Worm (Caenorhabditis elegans) whole organism, mixed stage, embryonic: Measurements from ENCODE around the gene Y53G8AR.5.
A peak's percentile ranks its signal among the peaks of the same experiment; 100 is the strongest.

Experiments
- M03D4.4 ChIP-seq: sonication (generic microtip); optimal IDR thresholded peaks from 2 replicates; lab custom pipeline; 2017; ENCODE audit warnings: mild to moderate bottlenecking, missing genetic modification characterization, missing compliant biosample characterization
- bed-3 ChIP-seq: fragments of 200-800 bp; sonication (Bioruptor generic); optimal IDR thresholded peaks from 3 replicates; lab custom pipeline; 2018; ENCODE audit warnings: mild to moderate bottlenecking, missing genetic modification characterization, moderate library complexity, missing compliant biosample characterization
- blmp-1 ChIP-seq: fragments of 150-350 bp; optimal IDR thresholded peaks from 2 replicates; lab custom pipeline; 2014; ENCODE audit warnings: missing biosample characterization, missing genetic modification characterization
- ceh-39 ChIP-seq: fragments of 150-350 bp; optimal IDR thresholded peaks from 2 replicates; lab custom pipeline; 2014; ENCODE audit warnings: missing biosample characterization, missing genetic modification characterization
- ceh-43 ChIP-seq: fragments of 200-800 bp; sonication (Bioruptor generic); optimal IDR thresholded peaks from 2 replicates; lab custom pipeline; 2018; ENCODE audit warnings: mild to moderate bottlenecking, missing genetic modification characterization, moderate library complexity, missing compliant biosample characterization
- ceh-83 ChIP-seq: fragments of 200-800 bp; sonication (Bioruptor generic); optimal IDR thresholded peaks from 2 replicates; lab custom pipeline; 2018; ENCODE audit warnings: mild to moderate bottlenecking, missing genetic modification characterization, missing compliant biosample characterization
- ces-1 ChIP-seq: fragments of 150-350 bp; optimal IDR thresholded peaks from 2 replicates; lab custom pipeline; 2014; ENCODE audit warnings: missing biosample characterization, missing genetic modification reagents, missing genetic modification characterization
- drap-1 ChIP-seq: fragments of 200-800 bp; sonication (Bioruptor generic); optimal IDR thresholded peaks from 3 replicates; lab custom pipeline; 2018; ENCODE audit warnings: mild to moderate bottlenecking, missing genetic modification characterization, missing compliant biosample characterization
- elt-1 ChIP-seq: sonication (generic microtip); optimal IDR thresholded peaks from 2 replicates; lab custom pipeline; 2017; ENCODE audit warnings: missing genetic modification characterization, mild to moderate bottlenecking, missing compliant biosample characterization, antibody characterized with exemption, moderate library complexity, borderline replicate concordance; ENCODE audit not compliant: insufficient read depth
- elt-3 ChIP-seq: fragments of 150-350 bp; optimal IDR thresholded peaks from 2 replicates; lab custom pipeline; 2014; ENCODE audit warnings: missing biosample characterization, missing genetic modification characterization
- flh-1 ChIP-seq: fragments of 200-800 bp; sonication (Bioruptor generic); optimal IDR thresholded peaks from 2 replicates; lab custom pipeline; 2018; ENCODE audit warnings: mild to moderate bottlenecking, missing genetic modification characterization, moderate library complexity, missing compliant biosample characterization
- ham-2 ChIP-seq: fragments of 200-800 bp; sonication (Bioruptor generic); optimal IDR thresholded peaks from 2 replicates; lab custom pipeline; 2018; ENCODE audit warnings: mild to moderate bottlenecking, missing genetic modification characterization, missing compliant biosample characterization
- hlh-1 ChIP-seq: fragments of 150-350 bp; optimal IDR thresholded peaks from 2 replicates; lab custom pipeline; 2014; ENCODE audit warnings: missing biosample characterization, missing genetic modification reagents, missing genetic modification characterization
- lin-13 ChIP-seq: fragments of 150-350 bp; optimal IDR thresholded peaks from 2 replicates; lab custom pipeline; 2014; ENCODE audit warnings: missing biosample characterization, missing genetic modification characterization
- lin-32 ChIP-seq: fragments of 200-800 bp; sonication (Bioruptor generic); optimal IDR thresholded peaks from 2 replicates; lab custom pipeline; 2018; ENCODE audit warnings: mild to moderate bottlenecking, missing genetic modification characterization, missing compliant biosample characterization
- lsy-2 ChIP-seq: fragments of 150-350 bp; optimal IDR thresholded peaks from 2 replicates; lab custom pipeline; 2014; ENCODE audit warnings: missing biosample characterization, missing genetic modification characterization
- mab-5 ChIP-seq: fragments of 150-350 bp; optimal IDR thresholded peaks from 2 replicates; lab custom pipeline; 2014; ENCODE audit warnings: missing biosample characterization, missing genetic modification characterization
- mep-1 ChIP-seq: fragments of 150-350 bp; optimal IDR thresholded peaks from 2 replicates; lab custom pipeline; 2017; ENCODE audit warnings: missing biosample characterization, missing genetic modification reagents, missing genetic modification characterization, inconsistent platforms
- mls-2 ChIP-seq: sonication (generic microtip); optimal IDR thresholded peaks from 2 replicates; lab custom pipeline; 2016; ENCODE audit warnings: mild to moderate bottlenecking, missing genetic modification characterization, moderate library complexity, missing compliant biosample characterization
- nhr-2 ChIP-seq: fragments of 150-350 bp; optimal IDR thresholded peaks from 2 replicates; lab custom pipeline; 2014; ENCODE audit warnings: missing biosample characterization, missing genetic modification characterization
- nhr-237 ChIP-seq: fragments of 150-350 bp; optimal IDR thresholded peaks from 2 replicates; lab custom pipeline; 2014; ENCODE audit warnings: missing biosample characterization, missing genetic modification characterization
- nhr-28 ChIP-seq: fragments of 150-350 bp; optimal IDR thresholded peaks from 2 replicates; lab custom pipeline; 2014; ENCODE audit warnings: missing biosample characterization, missing genetic modification characterization
- pha-4 ChIP-seq: fragments of 150-350 bp; optimal IDR thresholded peaks from 2 replicates; lab custom pipeline; 2018; ENCODE audit warnings: missing biosample characterization, missing genetic modification reagents, missing genetic modification characterization
- sem-2 ChIP-seq: fragments of 200-800 bp; sonication (Bioruptor generic); optimal IDR thresholded peaks from 2 replicates; lab custom pipeline; 2018; ENCODE audit warnings: mild to moderate bottlenecking, missing genetic modification characterization, missing compliant biosample characterization
- tbx-8 ChIP-seq: fragments of 200-800 bp; sonication (Bioruptor generic); optimal IDR thresholded peaks from 2 replicates; lab custom pipeline; 2018; ENCODE audit warnings: mild to moderate bottlenecking, missing genetic modification characterization, moderate library complexity, missing compliant biosample characterization
- unc-120 ChIP-seq: sonication (generic microtip); optimal IDR thresholded peaks from 2 replicates; lab custom pipeline; 2017; ENCODE audit warnings: missing genetic modification characterization, missing compliant biosample characterization; ENCODE audit not compliant: poor library complexity, severe bottlenecking
- unc-39 ChIP-seq: fragments of 150-350 bp; optimal IDR thresholded peaks from 2 replicates; lab custom pipeline; 2014; ENCODE audit warnings: missing biosample characterization, missing genetic modification characterization
- unc-62 ChIP-seq: fragments of 150-350 bp; optimal IDR thresholded peaks from 2 replicates; lab custom pipeline; 2014; ENCODE audit warnings: missing biosample characterization, missing genetic modification reagents, missing genetic modification characterization
- zip-8 ChIP-seq: fragments of 150-350 bp; optimal IDR thresholded peaks from 2 replicates; lab custom pipeline; 2014; ENCODE audit warnings: missing biosample characterization, missing genetic modification characterization
- ztf-11 ChIP-seq: fragments of 150-350 bp; optimal IDR thresholded peaks from 2 replicates; lab custom pipeline; 2014; ENCODE audit warnings: missing biosample characterization, missing genetic modification characterization

The Y53G8AR.5 gene

DNA sequence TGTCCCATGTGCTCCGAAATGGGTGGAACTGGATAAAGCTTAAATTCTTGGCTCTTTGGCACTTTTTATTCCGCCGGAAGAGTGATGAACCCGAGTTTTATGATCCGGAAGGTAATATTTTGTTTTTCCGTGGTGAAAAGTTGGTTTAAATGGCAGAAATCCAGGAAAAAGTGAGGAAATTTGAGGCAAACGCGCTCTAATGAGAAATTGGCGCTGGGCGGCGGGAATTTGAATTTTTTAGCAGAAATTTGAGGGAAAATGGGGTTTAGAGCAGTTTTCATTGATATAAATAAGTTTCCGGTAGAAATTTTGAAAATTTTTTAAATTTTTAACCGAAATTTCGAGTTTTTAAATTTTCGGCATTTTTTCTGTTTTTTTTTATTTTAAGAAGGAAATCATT is 14.4 kb downstream of the Y53G8AR.5 start:
- TF ChIP-seq ceh-83 (GFP tag; lab: Kevin White, UChicago) (peak; percentile 3), lsy-2 (tag; lab: Kevin White, UChicago) (no peak)

DNA sequence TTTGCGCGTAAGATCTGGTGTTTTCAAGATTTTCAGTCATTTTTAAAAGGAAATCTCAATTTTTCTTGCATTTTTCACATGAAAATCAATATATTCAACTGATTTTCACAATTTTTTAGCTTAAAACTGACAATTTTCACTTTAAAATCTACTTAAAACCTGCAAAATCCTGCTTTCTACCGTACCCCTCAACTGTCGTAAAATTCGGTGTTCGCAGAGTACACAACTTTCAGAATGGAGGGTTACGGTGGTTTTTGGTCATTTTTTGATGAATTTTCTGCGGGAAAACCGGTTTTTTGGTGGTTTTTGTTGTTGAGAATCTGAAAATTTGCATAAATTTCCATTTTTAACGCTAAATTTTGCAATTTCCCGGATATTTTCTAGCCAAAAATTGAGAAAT is 14.9 kb downstream of the Y53G8AR.5 start:
- TF ChIP-seq lsy-2 (tag; lab: Kevin White, UChicago) (peak; percentile 86), lin-32 (GFP tag; lab: Kevin White, UChicago) (no peak)

DNA sequence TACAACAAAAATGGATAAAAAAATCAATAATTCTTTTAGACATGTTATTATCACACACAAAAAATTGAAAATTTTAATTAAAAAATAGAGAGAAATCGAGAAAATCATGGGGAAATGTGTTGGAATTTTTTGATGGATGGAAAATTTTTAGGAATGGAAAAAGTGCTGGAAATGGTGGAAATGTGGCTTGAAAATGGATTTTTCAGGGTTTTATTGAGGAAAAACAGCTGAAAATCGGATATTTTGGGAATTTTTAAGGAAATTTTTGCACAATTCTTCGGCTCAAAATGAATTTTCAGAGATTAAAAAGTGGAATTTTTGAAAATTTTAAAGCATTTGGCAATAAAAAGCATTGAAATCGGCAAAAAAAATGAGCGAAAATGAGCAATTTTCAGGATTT is 20.6 kb downstream of the Y53G8AR.5 start:
- TF ChIP-seq unc-62 (GFP tag; lab: Kevin White, UChicago) (no peak), ham-2 (GFP tag; lab: Kevin White, UChicago) (no peak), mab-5 (tag; lab: Kevin White, UChicago) (no peak), M03D4.4 (tag; lab: Kevin White, UChicago) (no peak), lin-13 (no peak), drap-1 (GFP tag; lab: Kevin White, UChicago) (no peak), ceh-83 (GFP tag; lab: Kevin White, UChicago) (no peak), ces-1 (GFP tag; lab: Kevin White, UChicago) (no peak), mls-2 (tag; lab: Kevin White, UChicago) (no peak)

DNA sequence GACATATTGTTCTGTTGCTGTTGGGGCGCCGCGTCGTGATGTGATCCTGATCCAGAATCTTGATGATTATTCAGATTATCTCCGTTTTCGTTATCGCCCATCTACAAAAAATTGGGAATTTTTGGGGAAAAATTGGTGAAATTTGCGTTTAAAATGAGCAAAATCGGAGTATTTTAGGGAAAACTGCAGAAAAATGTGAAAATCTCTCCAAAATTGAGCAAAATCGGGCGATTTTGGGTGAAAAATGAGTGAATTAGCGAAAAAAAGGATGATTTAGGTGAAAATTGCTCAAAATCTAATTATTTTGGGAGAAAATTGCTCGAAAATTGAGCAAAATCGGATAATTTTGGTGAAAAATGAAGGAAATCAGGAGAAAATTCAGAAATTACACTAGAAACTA is 23.9 kb downstream of the Y53G8AR.5 start, which contains the start of gene Y53G8AR.9:
Gene Y53G8AR.9, minus strand, starts transcription at position 101 of the 400 bp plus-strand sequence.
- no peak for TF ChIP-seq pha-4 (tag; lab: Kevin White, UChicago)
- TF ChIP-seq zip-8 (tag; lab: Kevin White, UChicago): no peak
- no peak for TF ChIP-seq sem-2 (GFP tag; lab: Kevin White, UChicago)
- TF ChIP-seq lin-32 (GFP tag; lab: Kevin White, UChicago): no peak
- TF ChIP-seq unc-120 (tag; lab: Kevin White, UChicago): no peak
- no peak for TF ChIP-seq M03D4.4 (tag; lab: Kevin White, UChicago)
- no peak for TF ChIP-seq unc-39 (tag; lab: Kevin White, UChicago)
- no peak for TF ChIP-seq ceh-43 (GFP tag; lab: Kevin White, UChicago)
- no peak for TF ChIP-seq mep-1 (tag; lab: Kevin White, UChicago)
- TF ChIP-seq elt-3 (tag; lab: Kevin White, UChicago): no peak
- no peak for TF ChIP-seq ham-2 (GFP tag; lab: Kevin White, UChicago)
- no peak for TF ChIP-seq bed-3 (GFP tag; lab: Kevin White, UChicago)
- no peak for TF ChIP-seq blmp-1 (tag; lab: Kevin White, UChicago)
- no peak for TF ChIP-seq ces-1 (GFP tag; lab: Kevin White, UChicago)
- TF ChIP-seq ztf-11 (tag; lab: Kevin White, UChicago): no peak
- no peak for TF ChIP-seq flh-1 (GFP tag; lab: Kevin White, UChicago)
- TF ChIP-seq drap-1 (GFP tag; lab: Kevin White, UChicago): no peak
- no peak for TF ChIP-seq nhr-28 (tag; lab: Kevin White, UChicago)
- TF ChIP-seq, all 35 proteins: peak for 0

DNA sequence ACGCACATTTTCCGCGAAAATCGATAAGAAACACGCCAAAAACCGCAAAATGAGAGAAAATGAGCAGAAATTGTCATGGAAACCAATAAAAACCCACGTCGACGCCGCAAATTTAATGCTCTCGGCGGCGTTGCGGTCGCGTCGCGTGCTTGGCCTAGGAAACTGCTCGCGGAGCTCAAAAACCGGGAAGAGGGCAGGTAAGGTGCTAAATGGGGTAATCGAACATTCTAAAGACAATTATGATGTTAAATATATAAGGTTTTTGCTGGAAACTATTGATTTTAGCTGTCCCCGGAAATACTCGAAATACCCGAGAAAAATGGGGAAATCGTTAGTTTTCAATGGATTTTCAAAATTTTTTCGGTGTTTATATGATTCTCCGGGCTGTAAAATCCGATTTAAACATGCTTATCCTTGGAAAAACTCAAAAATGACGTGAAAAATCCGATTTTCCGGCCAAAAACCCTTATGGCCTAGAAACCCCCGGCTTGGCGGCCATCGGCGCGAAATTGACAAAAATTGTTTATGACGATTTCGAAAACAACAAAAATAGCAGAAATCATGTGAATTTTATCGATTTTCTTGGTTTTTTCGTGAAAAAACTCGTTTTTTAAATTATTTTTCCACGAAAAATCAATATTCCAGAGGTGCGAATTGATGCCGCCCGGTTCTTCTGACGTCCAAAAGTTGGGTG is 25.2 kb downstream of the Y53G8AR.5 start, which contains the start of gene phf-15:
Gene phf-15, plus strand, starts transcription at position 537 of the 694 bp plus-strand sequence.
- no peak for TF ChIP-seq mep-1 (tag; lab: Kevin White, UChicago)
- no peak for TF ChIP-seq sem-2 (GFP tag; lab: Kevin White, UChicago)
- peak; percentile 20 for TF ChIP-seq lin-13
- peak; percentile 73 for TF ChIP-seq tbx-8 (GFP tag; lab: Kevin White, UChicago)
- peak; percentile 26 for TF ChIP-seq ces-1 (GFP tag; lab: Kevin White, UChicago)
- TF ChIP-seq M03D4.4 (tag; lab: Kevin White, UChicago): peak; percentile 5

DNA sequence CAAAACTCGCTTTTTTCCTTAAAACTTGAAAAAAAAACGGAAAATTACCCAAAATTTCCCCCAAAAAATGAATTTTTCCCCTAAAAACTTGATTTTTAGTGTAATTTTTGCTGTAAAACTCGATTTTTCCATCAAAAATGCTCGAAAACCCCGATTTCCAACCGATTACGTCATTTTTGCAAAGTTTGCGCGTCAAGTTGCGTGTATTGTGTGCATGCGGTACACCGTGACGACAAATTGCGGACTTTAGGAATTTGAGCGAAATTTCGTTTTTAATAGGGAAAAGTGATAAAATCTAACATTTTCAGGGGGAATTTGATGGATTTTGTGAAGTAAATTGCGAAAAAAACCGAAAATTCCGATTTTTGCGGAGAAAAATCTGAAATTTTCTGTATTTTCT is 26.7 kb downstream of the Y53G8AR.5 start:
- no peak for TF ChIP-seq hlh-1 (tag; lab: Kevin White, UChicago)
- no peak for TF ChIP-seq elt-1
- TF ChIP-seq ztf-11 (tag; lab: Kevin White, UChicago): no peak
- peak; percentile 10 for TF ChIP-seq unc-62 (GFP tag; lab: Kevin White, UChicago)
- peak; percentile 8 for TF ChIP-seq M03D4.4 (tag; lab: Kevin White, UChicago)
- no peak for TF ChIP-seq sem-2 (GFP tag; lab: Kevin White, UChicago)
- TF ChIP-seq nhr-237 (tag; lab: Kevin White, UChicago): peak; percentile 19
- peak; percentile 82 for TF ChIP-seq zip-8 (tag; lab: Kevin White, UChicago)
- peak; percentile 22 for TF ChIP-seq ceh-39 (tag; lab: Kevin White, UChicago)
- TF ChIP-seq unc-120 (tag; lab: Kevin White, UChicago): no peak
- peak; percentile 67 for TF ChIP-seq ces-1 (GFP tag; lab: Kevin White, UChicago)
- TF ChIP-seq lin-13: peak; percentile 72
- peak; percentile 56 for TF ChIP-seq mep-1 (tag; lab: Kevin White, UChicago)
- peak; percentile 51 for TF ChIP-seq lsy-2 (tag; lab: Kevin White, UChicago)
- TF ChIP-seq pha-4 (tag; lab: Kevin White, UChicago): peak; percentile 2
- peak; percentile 4 for TF ChIP-seq nhr-2
